Fruit fly (Drosophila melanogaster): Measurements from ENCODE around the gene Sgs7.
A peak's percentile ranks its signal among the peaks of the same experiment; 100 is the strongest.

Sgs7 gene

DNA sequence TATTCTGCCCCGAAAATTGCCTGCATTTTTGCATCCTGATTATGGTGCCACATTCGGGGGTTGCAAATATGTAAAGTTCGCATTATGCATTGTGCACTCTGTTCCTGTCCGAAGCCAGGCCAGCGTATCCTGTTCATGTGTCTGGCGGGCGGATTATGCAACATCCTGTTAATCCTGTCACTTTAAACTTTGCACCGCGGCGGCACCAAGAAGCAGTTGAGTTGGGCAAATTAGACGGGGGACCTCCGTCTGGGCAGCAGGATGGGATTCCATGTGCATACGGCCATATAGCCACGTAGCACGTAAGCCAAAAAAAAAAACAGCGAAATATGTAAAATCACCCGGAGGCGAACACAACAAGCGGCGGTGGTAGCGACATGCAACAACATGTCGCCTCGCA lies 20.2 kb upstream of the Sgs7 start (continued):
- TF ChIP-seq Hr51 (GFP tag; optimal IDR thresholded peaks at IDR 0.05) (no peak), CG11695 (GFP tag; IDR thresholded peaks at IDR 0.05) (no peak), gem (tag; optimal IDR thresholded peaks at IDR 0.05) (no peak), tna (GFP tag; IDR thresholded peaks at IDR 0.05; ENCODE audit: partially characterized antibody) (0 out of 2 replicates have a peak, but pooled peaks have one; percentile 26), CG11723 (GFP tag; optimal IDR thresholded peaks at IDR 0.05) (no peak), CG3407 (GFP tag; optimal IDR thresholded peaks at IDR 0.05) (no peak), ftz-f1 (GFP tag; optimal IDR thresholded peaks at IDR 0.05) (no peak), Ada2b (GFP tag; IDR thresholded peaks at IDR 0.05) (no peak), lov (optimal IDR thresholded peaks at IDR 0.05) (no peak), lov (GFP tag; IDR thresholded peaks at IDR 0.05) (0 out of 3 replicates have a peak, but pooled peaks have one; percentile 66), Sin3A (optimal IDR thresholded peaks at IDR 0.05) (no peak), CG15269 (tag; optimal IDR thresholded peaks at IDR 0.05) (no peak), Med (GFP tag) (peak; percentile 65), ci (GFP tag; IDR thresholded peaks at IDR 0.05) (0 out of 3 replicates have a peak, but pooled peaks have one; percentile 18), sd (tag; optimal IDR thresholded peaks at IDR 0.05) (no peak), hbn (GFP tag; IDR thresholded peaks at IDR 0.05; ENCODE audit: partially characterized antibody) (no peak), zfh1 (GFP tag; IDR thresholded peaks at IDR 0.05) (no peak), CG3995 (GFP tag; optimal IDR thresholded peaks at IDR 0.05) (no peak), ash1 (GFP tag; optimal IDR thresholded peaks at IDR 0.05) (peak; percentile 2), Stat92E (GFP tag; optimal IDR thresholded peaks at IDR 0.05) (no peak), CG10462 (GFP tag; optimal IDR thresholded peaks at IDR 0.05) (no peak), p53 (GFP tag; optimal IDR thresholded peaks at IDR 0.05) (peak; percentile 85)

DNA sequence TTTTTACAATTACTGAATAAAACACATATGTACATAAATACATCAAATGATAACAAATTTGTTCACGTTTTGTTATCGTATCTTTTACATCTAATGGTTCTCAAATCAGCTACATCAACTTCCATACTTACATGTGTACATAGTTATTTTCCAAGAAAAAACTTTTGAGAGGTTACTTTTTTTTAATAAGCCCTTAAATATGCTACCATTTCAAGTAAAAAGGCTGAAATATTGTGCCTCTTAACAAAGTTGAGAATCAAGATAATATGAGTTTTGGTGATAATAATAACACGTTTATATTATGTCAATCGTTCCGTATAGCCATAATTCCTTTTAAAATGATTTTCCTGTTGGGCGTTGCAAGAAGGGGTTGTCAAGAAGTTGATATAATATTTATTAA lies 19.1 kb upstream of the Sgs7 start:
- no peak for TF ChIP-seq sqz (GFP tag; optimal IDR thresholded peaks at IDR 0.05)
- no peak for TF ChIP-seq pfk (GFP tag; optimal IDR thresholded peaks at IDR 0.05)
- no peak for TF ChIP-seq CG15601 (tag; optimal IDR thresholded peaks at IDR 0.05)
- peak; percentile 24 for TF ChIP-seq sens (GFP tag)
- no peak for TF ChIP-seq Side (GFP tag; optimal IDR thresholded peaks at IDR 0.05)
- peak; percentile 55 for TF ChIP-seq grn (GFP tag; optimal IDR thresholded peaks at IDR 0.05)
- no peak for TF ChIP-seq CG7928 (GFP tag; optimal IDR thresholded peaks at IDR 0.05)
- no peak for TF ChIP-seq Doc3 (GFP tag; IDR thresholded peaks at IDR 0.05; ENCODE audit: partially characterized antibody)

DNA sequence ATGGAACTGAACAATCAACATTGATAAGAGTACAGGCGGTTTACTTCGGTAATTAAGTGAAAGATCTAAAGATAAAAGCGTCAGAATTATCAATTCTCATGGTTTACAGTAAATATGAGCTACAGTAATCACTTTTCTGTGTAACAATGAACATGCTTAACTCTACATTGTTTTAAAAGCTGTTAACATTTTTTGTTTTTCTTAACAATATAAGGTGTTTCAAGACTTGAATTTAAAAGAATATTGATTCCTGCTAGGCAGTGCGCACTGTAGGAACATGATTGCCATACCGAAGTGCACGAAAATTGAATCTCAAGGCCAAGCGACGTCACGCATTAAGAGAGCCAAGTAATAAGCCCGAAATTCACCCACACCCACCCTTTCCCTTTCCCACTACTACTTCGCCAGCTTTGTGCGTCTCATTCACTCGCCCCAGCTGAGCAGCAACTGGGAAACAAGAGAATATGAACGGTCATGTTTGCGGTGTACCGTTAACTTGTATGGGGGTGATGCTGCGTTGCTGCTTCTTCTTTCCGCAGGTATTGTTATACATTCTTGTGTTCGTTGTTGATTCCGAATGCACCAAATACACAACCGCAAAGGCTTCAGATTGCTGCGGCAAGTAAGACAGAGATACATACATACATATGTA lies 18.3 kb upstream of the Sgs7 start:
- no peak for TF ChIP-seq ATbp (GFP tag; optimal IDR thresholded peaks at IDR 0.05)
- peak; percentile 51 for TF ChIP-seq D19B (GFP tag; optimal IDR thresholded peaks at IDR 0.05)
- TF ChIP-seq Med (GFP tag): peak; percentile 89
- TF ChIP-seq Ssrp (tag; optimal IDR thresholded peaks at IDR 0.05): peak; percentile 53
- TF ChIP-seq CG11247 (GFP tag; IDR thresholded peaks at IDR 0.05): peak; percentile 54; the same call in 1 of the 2 replicates
- TF ChIP-seq Trl (optimal IDR thresholded peaks at IDR 0.05): no peak
- TF ChIP-seq Trl (GFP tag; optimal IDR thresholded peaks at IDR 0.05): no peak
- TF ChIP-seq Side (GFP tag; optimal IDR thresholded peaks at IDR 0.05): peak; percentile 49
- TF ChIP-seq CG31224 (GFP tag; IDR thresholded peaks at IDR 0.05): peak; percentile 37; the same call in 1 of the 2 replicates
- TF ChIP-seq gcm (GFP tag; optimal IDR thresholded peaks at IDR 0.05): no peak
- no peak for TF ChIP-seq trh (GFP tag; optimal IDR thresholded peaks at IDR 0.05)
- peak; percentile 69 for TF ChIP-seq CG3281 (GFP tag; optimal IDR thresholded peaks at IDR 0.05)
- no peak for TF ChIP-seq Vsx1 (GFP tag; optimal IDR thresholded peaks at IDR 0.05)
- TF ChIP-seq CG1602 (GFP tag; optimal IDR thresholded peaks at IDR 0.05): peak; percentile 7
- peak; percentile 23 for TF ChIP-seq CG6813 (GFP tag; optimal IDR thresholded peaks at IDR 0.05)
- no peak for TF ChIP-seq CG12236 (GFP tag; optimal IDR thresholded peaks at IDR 0.05)
- peak; percentile 79 for TF ChIP-seq CG12769 (tag; optimal IDR thresholded peaks at IDR 0.05)
- peak; percentile 45 for TF ChIP-seq caup (GFP tag; optimal IDR thresholded peaks at IDR 0.05; ENCODE audit: severe bottlenecking)
- TF ChIP-seq tgo (GFP tag; IDR thresholded peaks at IDR 0.05): peak; percentile 56; the same call in 2 of the 3 replicates
- no peak for TF ChIP-seq zf30C (GFP tag; optimal IDR thresholded peaks at IDR 0.05)
- peak; percentile 37 for TF ChIP-seq Abd-B (GFP tag; optimal IDR thresholded peaks at IDR 0.05)
